Worm (Caenorhabditis elegans): ENCODE measurements around the gene F21F8.5.

F21F8.5 gene

DNA sequence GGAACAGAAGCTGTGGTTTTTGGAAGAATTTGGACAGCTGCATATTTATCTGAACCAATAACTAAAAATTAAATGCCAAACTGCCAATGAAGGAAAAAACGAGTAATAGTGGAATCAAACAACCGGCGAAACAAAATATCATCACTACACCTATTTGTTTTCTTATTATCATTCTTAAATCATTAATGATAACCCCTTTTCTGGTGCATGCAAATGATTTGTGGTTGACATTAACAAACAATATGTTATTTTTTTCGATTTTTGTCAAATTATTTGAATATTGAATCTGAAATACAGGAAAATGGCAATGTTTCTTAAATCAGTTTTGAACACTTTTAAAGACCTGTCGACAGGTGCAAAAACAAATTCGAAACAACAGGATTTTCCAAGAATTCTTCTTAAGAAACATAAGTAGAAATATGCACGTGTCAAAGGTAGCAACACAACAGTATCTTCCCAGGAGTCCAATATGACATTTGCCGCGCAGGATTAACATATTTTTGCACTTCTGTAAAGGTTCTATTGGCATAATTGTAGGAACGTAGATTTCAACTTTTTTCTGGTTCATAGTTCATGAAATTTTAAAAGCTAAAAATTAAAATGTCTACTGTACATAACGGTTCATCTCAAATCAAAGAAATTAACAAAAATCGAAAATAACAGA, 33.2 kb upstream of the F21F8.5 start, which contains the start of gene W02D7.5:
W02D7.5 (minus strand) TSS at position 51 of the 664 bp plus-strand sequence.
- TF ChIP-seq nhr-129 (tag; optimal IDR thresholded peaks at IDR 0.05) (no peak), unc-39 (tag; optimal IDR thresholded peaks at IDR 0.05) (no peak), lin-39 (tag; optimal IDR thresholded peaks at IDR 0.05) (no peak), nhr-12 (tag; optimal IDR thresholded peaks at IDR 0.05) (no peak), sma-9 (GFP tag; optimal IDR thresholded peaks at IDR 0.05) (no peak), sma-9 (tag; optimal IDR thresholded peaks at IDR 0.05) (no peak), nhr-21 (tag; optimal IDR thresholded peaks at IDR 0.05) (no peak), mbf-1 (tag; optimal IDR thresholded peaks at IDR 0.05) (no peak), nhr-6 (tag; optimal IDR thresholded peaks at IDR 0.05) (no peak), nhr-237 (tag; optimal IDR thresholded peaks at IDR 0.05) (no peak), sma-3 (GFP tag; optimal IDR thresholded peaks at IDR 0.05) (no peak), R02D3.7 (tag; optimal IDR thresholded peaks at IDR 0.05) (no peak), lin-13 (GFP tag; optimal IDR thresholded peaks at IDR 0.05) (no peak), crh-2 (tag; optimal IDR thresholded peaks at IDR 0.05) (no peak), lin-11 (tag; optimal IDR thresholded peaks at IDR 0.05) (no peak), elt-1 (tag; optimal IDR thresholded peaks at IDR 0.05) (no peak), ZK546.5 (tag; optimal IDR thresholded peaks at IDR 0.05) (no peak), blmp-1 (tag; optimal IDR thresholded peaks at IDR 0.05; ENCODE audit: insufficient read depth) (no peak), skn-1 (tag; optimal IDR thresholded peaks at IDR 0.05) (no peak), ama-1 (optimal IDR thresholded peaks at IDR 0.05) (no peak), nhr-10 (tag; optimal IDR thresholded peaks at IDR 0.05) (no peak)

- no peak for TF ChIP-seq elt-1 (tag; optimal IDR thresholded peaks at IDR 0.05)
- no peak for TF ChIP-seq alr-1 (tag; optimal IDR thresholded peaks at IDR 0.05)
- no peak for TF ChIP-seq nhr-77 (tag; optimal IDR thresholded peaks at IDR 0.05)
These were observed 31.4 kb upstream of the F21F8.5 start, which contains the start of gene W02D7.4 for ce11 chrV:8297504-8297903. W02D7.4 (minus strand) TSS chrV:8297604.

ce11 chrV:8295866-8296265, 29.7 kb upstream of the F21F8.5 start, which contains the start of gene smex-1:
smex-1 (minus strand) TSS chrV:8295966.
- TF ChIP-seq nhr-6 (tag; optimal IDR thresholded peaks at IDR 0.05) (no peak), ceh-82 (tag; optimal IDR thresholded peaks at IDR 0.05) (no peak), lin-39 (tag; optimal IDR thresholded peaks at IDR 0.05) (no peak)

- TF ChIP-seq elt-3 (tag; optimal IDR thresholded peaks at IDR 0.05) (no peak), elt-1 (tag; optimal IDR thresholded peaks at IDR 0.05) (no peak), ceh-82 (tag; optimal IDR thresholded peaks at IDR 0.05) (no peak), sem-4 (tag; optimal IDR thresholded peaks at IDR 0.05) (no peak), crh-2 (tag; optimal IDR thresholded peaks at IDR 0.05) (no peak), ceh-16 (tag; optimal IDR thresholded peaks at IDR 0.05) (no peak), nhr-10 (tag; optimal IDR thresholded peaks at IDR 0.05) (no peak), lin-11 (tag; optimal IDR thresholded peaks at IDR 0.05) (no peak), skn-1 (tag; optimal IDR thresholded peaks at IDR 0.05) (no peak), lin-13 (GFP tag; optimal IDR thresholded peaks at IDR 0.05) (no peak), ZK546.5 (tag; optimal IDR thresholded peaks at IDR 0.05) (no peak), C34F6.9 (tag; optimal IDR thresholded peaks at IDR 0.05) (no peak)
These were observed 25.6 kb upstream of the F21F8.5 start, which contains the start of gene srg-33 for ce11 chrV:8291764-8292163. srg-33 (plus strand) TSS chrV:8292064.

- TF ChIP-seq mdl-1 (tag; optimal IDR thresholded peaks at IDR 0.05) = peak in 1 of 2 experiments; percentile 64
- TF ChIP-seq blmp-1 (tag; optimal IDR thresholded peaks at IDR 0.05; ENCODE audit: insufficient read depth) = no peak
- TF ChIP-seq nhr-6 (tag; optimal IDR thresholded peaks at IDR 0.05) = peak; percentile 7
- peak; percentile 98 for TF ChIP-seq sma-9 (GFP tag; optimal IDR thresholded peaks at IDR 0.05)
- TF ChIP-seq sma-9 (tag; optimal IDR thresholded peaks at IDR 0.05) = no peak
- TF ChIP-seq C34F6.9 (tag; optimal IDR thresholded peaks at IDR 0.05) = peak; percentile 45
- TF ChIP-seq zag-1 (tag; optimal IDR thresholded peaks at IDR 0.05) = peak; percentile 24
These were observed 22.1 kb upstream of the F21F8.5 start for ce11 chrV:8288125-8288806.

- peak; percentile 28 for TF ChIP-seq fos-1 (tag; optimal IDR thresholded peaks at IDR 0.05)
- no peak for TF ChIP-seq nhr-21 (tag; optimal IDR thresholded peaks at IDR 0.05)
These were observed 19.3 kb upstream of the F21F8.5 start for ce11 chrV:8285455-8285854.
